Worm (Caenorhabditis elegans) whole organism, L4/young adult: Measurements from ENCODE around the gene K11E4.1.

Source experiments
- dao-5 ChIP-seq: sonication (generic microtip); optimal IDR thresholded peaks from 2 replicates; lab custom pipeline; 2016; ENCODE audit warnings: missing genotype, missing genetic modification characterization, moderate library complexity, missing compliant biosample characterization
- him-1 ChIP-seq: sonication (generic microtip); optimal IDR thresholded peaks from 2 replicates; lab custom pipeline; 2016; ENCODE audit warnings: missing genotype, missing genetic modification reagents, missing genetic modification characterization, missing compliant biosample characterization

- TF ChIP-seq him-1 (tag; lab: Kevin White, UChicago) (no peak), dao-5 (tag; lab: Kevin White, UChicago) (no peak)
Observed at ce11 chrX:13676892-13677291, 37.1 kb upstream of the K11E4.1 start, which contains the start of gene gck-4.
